Worm (Caenorhabditis elegans) whole organism, L2 larva: ENCODE measurements around the gene Y1A5A.1.

ENCODE experiments used
- C34F6.9 ChIP-seq: fragments of 150-350 bp; optimal IDR thresholded peaks from 2 replicates; lab custom pipeline; 2014; ENCODE audit warnings: missing biosample characterization, missing genetic modification characterization
- F13H6.1 ChIP-seq: sonication (generic microtip); optimal IDR thresholded peaks from 2 replicates; lab custom pipeline; 2016; ENCODE audit warnings: missing genetic modification characterization, missing compliant biosample characterization
- R02D3.7 ChIP-seq: fragments of 150-350 bp; optimal IDR thresholded peaks from 2 replicates; lab custom pipeline; 2014; ENCODE audit warnings: missing biosample characterization, missing genetic modification characterization
- Y55F3AM.14 ChIP-seq: fragments of 200-800 bp; sonication (Bioruptor generic); optimal IDR thresholded peaks from 2 replicates; lab custom pipeline; 2018; ENCODE audit warnings: mild to moderate bottlenecking, missing genetic modification characterization, missing compliant biosample characterization
- ZK546.5 ChIP-seq: sonication (generic microtip); optimal IDR thresholded peaks from 2 replicates; lab custom pipeline; 2017; ENCODE audit warnings: missing biosample characterization, missing genetic modification characterization
- alr-1 ChIP-seq: fragments of 150-350 bp; optimal IDR thresholded peaks from 2 replicates; lab custom pipeline; 2014; ENCODE audit warnings: missing biosample characterization, missing genetic modification characterization
- aly-2 ChIP-seq: fragments of 150-350 bp; optimal IDR thresholded peaks from 2 replicates; lab custom pipeline; 2014; ENCODE audit warnings: missing biosample characterization, missing genetic modification characterization
- ama-1 ChIP-seq: fragments of 150-350 bp; optimal IDR thresholded peaks from 2 replicates; lab custom pipeline; 2018; ENCODE audit warnings: inconsistent platforms
- blmp-1 ChIP-seq: sonication (generic microtip); optimal IDR thresholded peaks from 2 replicates; lab custom pipeline; 2017; ENCODE audit warnings: missing genetic modification characterization, mild to moderate bottlenecking, missing compliant biosample characterization, antibody characterized with exemption, moderate library complexity; ENCODE audit not compliant: insufficient read depth
- ceh-16 ChIP-seq: fragments of 150-350 bp; optimal IDR thresholded peaks from 2 replicates; lab custom pipeline; 2014; ENCODE audit warnings: missing biosample characterization, missing genetic modification characterization
- ceh-82 ChIP-seq: fragments of 150-350 bp; optimal IDR thresholded peaks from 2 replicates; lab custom pipeline; 2014; ENCODE audit warnings: missing biosample characterization, missing genetic modification characterization
- crh-2 ChIP-seq: sonication (generic microtip); optimal IDR thresholded peaks from 2 replicates; lab custom pipeline; 2017; ENCODE audit warnings: missing biosample characterization, missing genetic modification characterization
- dmd-4 ChIP-seq: sonication (generic microtip); optimal IDR thresholded peaks from 2 replicates; lab custom pipeline; 2017; ENCODE audit warnings: missing biosample characterization, missing genetic modification characterization
- egl-27 ChIP-seq: sonication (generic microtip); optimal IDR thresholded peaks from 3 replicates; lab custom pipeline; 2017; ENCODE audit warnings: missing biosample characterization, missing genetic modification reagents, missing genetic modification characterization
- elt-1 ChIP-seq: fragments of 150-350 bp; optimal IDR thresholded peaks from 2 replicates; lab custom pipeline; 2014; ENCODE audit warnings: missing biosample characterization, missing genetic modification characterization
- elt-3 ChIP-seq: sonication (generic microtip); optimal IDR thresholded peaks from 2 replicates; lab custom pipeline; 2017; ENCODE audit warnings: missing biosample characterization, missing genetic modification characterization
- fos-1 ChIP-seq: fragments of 150-350 bp; optimal IDR thresholded peaks from 2 replicates; lab custom pipeline; 2014; ENCODE audit warnings: missing biosample characterization, missing genetic modification characterization
- gmeb-1 ChIP-seq: fragments of 150-350 bp; optimal IDR thresholded peaks from 2 replicates; lab custom pipeline; 2014; ENCODE audit warnings: missing biosample characterization, missing genetic modification characterization
- lin-11 ChIP-seq: fragments of 150-350 bp; sonication (generic microtip); optimal IDR thresholded peaks from 2 replicates; lab custom pipeline; 2014; ENCODE audit warnings: missing biosample characterization, missing genetic modification characterization, inconsistent platforms, mixed read lengths
- lin-13 ChIP-seq: fragments of 150-350 bp; optimal IDR thresholded peaks from 2 replicates; lab custom pipeline; 2014; ENCODE audit warnings: missing biosample characterization, missing genetic modification reagents, missing genetic modification characterization
- lin-39 ChIP-seq: fragments of 150-350 bp; optimal IDR thresholded peaks from 2 replicates; lab custom pipeline; 2014; ENCODE audit warnings: missing biosample characterization, missing genetic modification reagents, missing genetic modification characterization
- lsy-2 ChIP-seq, 2 experiments: fragments of 150-350 bp in 1 of 2; sonication (generic microtip) in 1 of 2; optimal IDR thresholded peaks; 2 replicates each; lab custom pipeline; 2014 to 2017; ENCODE audit warnings: missing biosample characterization in 2 of 2, missing genetic modification characterization in 2 of 2
- mab-5 ChIP-seq: fragments of 150-350 bp; optimal IDR thresholded peaks from 2 replicates; lab custom pipeline; 2014; ENCODE audit warnings: missing biosample characterization, missing genetic modification characterization
- mbf-1 ChIP-seq: sonication (generic microtip); optimal IDR thresholded peaks from 2 replicates; lab custom pipeline; 2017; ENCODE audit warnings: missing biosample characterization, missing genetic modification characterization
- mdl-1 ChIP-seq, 2 experiments: fragments of 150-350 bp in 1 of 2; sonication (generic microtip) in 1 of 2; optimal IDR thresholded peaks; 2 replicates each; lab custom pipeline; 2017; ENCODE audit warnings: missing biosample characterization in 2 of 2, missing genetic modification characterization in 2 of 2
- nhr-10 ChIP-seq: sonication (generic microtip); optimal IDR thresholded peaks from 2 replicates; lab custom pipeline; 2017; ENCODE audit warnings: missing biosample characterization, missing genetic modification characterization
- nhr-11 ChIP-seq: fragments of 150-350 bp; optimal IDR thresholded peaks from 2 replicates; lab custom pipeline; 2014; ENCODE audit warnings: missing biosample characterization, missing genetic modification characterization
- nhr-12 ChIP-seq: fragments of 150-350 bp; optimal IDR thresholded peaks from 2 replicates; lab custom pipeline; 2014; ENCODE audit warnings: missing biosample characterization, missing genetic modification characterization
- nhr-129 ChIP-seq: fragments of 150-350 bp; optimal IDR thresholded peaks from 2 replicates; lab custom pipeline; 2014; ENCODE audit warnings: missing biosample characterization, missing genetic modification characterization
- nhr-21 ChIP-seq: fragments of 150-350 bp; optimal IDR thresholded peaks from 2 replicates; lab custom pipeline; 2014; ENCODE audit warnings: missing biosample characterization, missing genetic modification characterization
- nhr-23 ChIP-seq: fragments of 150-350 bp; optimal IDR thresholded peaks from 2 replicates; lab custom pipeline; 2014; ENCODE audit warnings: missing biosample characterization, missing genetic modification reagents, missing genetic modification characterization
- nhr-237 ChIP-seq: fragments of 150-350 bp; optimal IDR thresholded peaks from 2 replicates; lab custom pipeline; 2014; ENCODE audit warnings: missing biosample characterization, missing genetic modification characterization
- nhr-25 ChIP-seq: fragments of 150-350 bp; sonication (generic microtip); optimal IDR thresholded peaks from 3 replicates; lab custom pipeline; 2014; ENCODE audit warnings: missing biosample characterization, missing genetic modification characterization
- nhr-6 ChIP-seq: fragments of 150-350 bp; optimal IDR thresholded peaks from 2 replicates; lab custom pipeline; 2014; ENCODE audit warnings: missing biosample characterization, missing genetic modification characterization
- nhr-77 ChIP-seq: fragments of 150-350 bp; optimal IDR thresholded peaks from 2 replicates; lab custom pipeline; 2014; ENCODE audit warnings: missing biosample characterization, missing genetic modification characterization
- peb-1 ChIP-seq: fragments of 150-350 bp; optimal IDR thresholded peaks from 2 replicates; lab custom pipeline; 2014; ENCODE audit warnings: missing biosample characterization, missing genetic modification characterization
- sem-4 ChIP-seq: fragments of 150-350 bp; optimal IDR thresholded peaks from 2 replicates; lab custom pipeline; 2014; ENCODE audit warnings: missing biosample characterization, missing genetic modification reagents, missing genetic modification characterization
- skn-1 ChIP-seq: sonication (generic microtip); optimal IDR thresholded peaks from 2 replicates; lab custom pipeline; 2017; ENCODE audit warnings: missing biosample characterization, missing genetic modification characterization
- sma-3 ChIP-seq: sonication (generic microtip); optimal IDR thresholded peaks from 2 replicates; lab custom pipeline; 2016; ENCODE audit warnings: missing genetic modification reagents, missing genetic modification characterization, missing compliant biosample characterization
- sma-9 ChIP-seq, 2 experiments: fragments of 150-350 bp in 1 of 2; sonication (generic microtip) in 1 of 2; optimal IDR thresholded peaks; 2 replicates each; lab custom pipeline; 2014 to 2016; ENCODE audit warnings: missing genetic modification characterization in 2 of 2, mild to moderate bottlenecking in 1 of 2, missing biosample characterization in 1 of 2, missing compliant biosample characterization in 1 of 2, missing genetic modification reagents in 1 of 2, moderate library complexity in 1 of 2
- snpc-4 ChIP-seq: fragments of 150-350 bp; optimal IDR thresholded peaks from 2 replicates; lab custom pipeline; 2014; ENCODE audit warnings: missing biosample characterization, missing genetic modification characterization
- unc-39 ChIP-seq: fragments of 150-350 bp; optimal IDR thresholded peaks from 2 replicates; lab custom pipeline; 2014; ENCODE audit warnings: missing biosample characterization, missing genetic modification characterization
- unc-55 ChIP-seq: fragments of 150-350 bp; sonication (generic microtip); optimal IDR thresholded peaks from 3 replicates; lab custom pipeline; 2014; ENCODE audit warnings: missing biosample characterization, missing genetic modification reagents, missing genetic modification characterization
- unc-62 ChIP-seq: fragments of 150-350 bp; optimal IDR thresholded peaks from 2 replicates; lab custom pipeline; 2014; ENCODE audit warnings: missing biosample characterization, missing genetic modification reagents, missing genetic modification characterization
- zag-1 ChIP-seq: fragments of 150-350 bp; optimal IDR thresholded peaks from 2 replicates; lab custom pipeline; 2014; ENCODE audit warnings: missing biosample characterization, missing genetic modification characterization
- ztf-1 ChIP-seq: fragments of 200-800 bp; sonication (Bioruptor generic); conservative IDR thresholded peaks from 2 replicates; pipeline ENCODE4 v1.3.6; 2022; ENCODE audit warnings: missing genetic modification characterization, missing compliant biosample characterization
- ztf-11 ChIP-seq: sonication (generic microtip); optimal IDR thresholded peaks from 2 replicates; lab custom pipeline; 2017; ENCODE audit warnings: missing biosample characterization, missing genetic modification characterization
- ztf-4 ChIP-seq: fragments of 150-350 bp; optimal IDR thresholded peaks from 2 replicates; lab custom pipeline; 2014; ENCODE audit warnings: missing biosample characterization, missing genetic modification characterization

Gene Y1A5A.1

ce11 chrIII:3954828-3955227, 31.6 kb downstream of the Y1A5A.1 start:
- peak; percentile 20 for TF ChIP-seq ztf-4 (tag; lab: Kevin White, UChicago)
- TF ChIP-seq C34F6.9 = no peak
- TF ChIP-seq unc-55 = peak; percentile 71
- TF ChIP-seq, all 48 proteins: peak for 2

DNA sequence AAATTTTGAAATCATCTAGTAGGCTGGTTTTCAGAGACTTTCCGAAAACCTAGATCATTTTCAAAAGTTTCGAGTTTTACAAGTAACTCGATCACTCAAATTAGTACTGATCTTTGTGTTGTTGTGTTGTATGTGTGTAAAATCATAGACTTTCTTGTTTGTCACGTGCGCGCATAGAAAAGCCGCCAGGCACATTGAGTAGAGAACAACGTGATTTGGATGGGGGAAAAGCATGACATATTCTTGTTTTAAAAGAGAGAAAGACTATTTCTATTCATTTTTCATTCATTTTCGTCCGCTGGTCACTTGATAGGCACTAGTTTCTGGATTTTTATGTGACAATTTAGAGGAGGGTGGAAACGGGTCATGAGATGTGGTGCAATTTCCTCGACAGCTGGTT, 32.2 kb downstream of the Y1A5A.1 start:
- peak; percentile 66 to 69 for TF ChIP-seq mdl-1 (tag; optimal IDR thresholded peaks at IDR 0.05; lab: Kevin White, UChicago)
- no peak for TF ChIP-seq aly-2 (tag; lab: Kevin White, UChicago)
- no peak for TF ChIP-seq nhr-10 (tag; lab: Kevin White, UChicago)
- peak; percentile 60 for TF ChIP-seq sem-4 (tag; lab: Kevin White, UChicago)
- no peak for TF ChIP-seq elt-1 (tag; lab: Kevin White, UChicago)
- peak in 1 of 2 experiments; percentile 76 for TF ChIP-seq lsy-2 (tag; optimal IDR thresholded peaks at IDR 0.05; lab: Kevin White, UChicago)
- no peak for TF ChIP-seq skn-1 (tag; lab: Kevin White, UChicago)
- no peak for TF ChIP-seq fos-1
- TF ChIP-seq lin-39 (tag; lab: Kevin White, UChicago) = no peak
- peak; percentile 27 for TF ChIP-seq unc-55
- no peak for TF ChIP-seq nhr-237 (tag; lab: Kevin White, UChicago)
- TF ChIP-seq nhr-129 (tag; lab: Kevin White, UChicago) = peak; percentile 81
- no peak for TF ChIP-seq F13H6.1 (tag; lab: Kevin White, UChicago)
- TF ChIP-seq ztf-11 (tag; lab: Kevin White, UChicago) = no peak
- no peak for TF ChIP-seq elt-3 (tag; lab: Kevin White, UChicago)
- TF ChIP-seq sma-9 (GFP tag; optimal IDR thresholded peaks at IDR 0.05; lab: Kevin White, UChicago) = peak; percentile 78
- no peak for TF ChIP-seq sma-9 (tag; optimal IDR thresholded peaks at IDR 0.05; lab: Kevin White, UChicago)
- TF ChIP-seq snpc-4 (tag; lab: Kevin White, UChicago) = no peak
- no peak for TF ChIP-seq nhr-11 (tag; lab: Kevin White, UChicago)
- TF ChIP-seq mab-5 (tag; lab: Kevin White, UChicago) = peak; percentile 7
- no peak for TF ChIP-seq crh-2
- TF ChIP-seq R02D3.7 = no peak
- no peak for TF ChIP-seq peb-1 (tag; lab: Kevin White, UChicago)
- no peak for TF ChIP-seq ztf-4 (tag; lab: Kevin White, UChicago)
- TF ChIP-seq ztf-1 (GFP tag; lab: Robert Waterston, UW) = no peak
- TF ChIP-seq nhr-12 = no peak
- no peak for TF ChIP-seq dmd-4
- TF ChIP-seq gmeb-1 (tag; lab: Kevin White, UChicago) = no peak
- TF ChIP-seq egl-27 (tag; lab: Kevin White, UChicago) = no peak
- TF ChIP-seq ceh-16 (tag; lab: Kevin White, UChicago) = no peak
- no peak for TF ChIP-seq nhr-6 (tag; lab: Kevin White, UChicago)
- TF ChIP-seq mbf-1 (tag; lab: Kevin White, UChicago) = no peak
- peak; percentile 46 for TF ChIP-seq nhr-25 (tag; lab: Kevin White, UChicago)
- no peak for TF ChIP-seq zag-1 (tag; lab: Kevin White, UChicago)
- no peak for TF ChIP-seq sma-3 (GFP tag; lab: Kevin White, UChicago)
- TF ChIP-seq nhr-23 (tag; lab: Kevin White, UChicago) = no peak
- no peak for TF ChIP-seq alr-1 (tag; lab: Kevin White, UChicago)
- TF ChIP-seq C34F6.9 = peak; percentile 61
- no peak for TF ChIP-seq ama-1 (lab: Kevin White, UChicago)
- TF ChIP-seq lin-13 (GFP tag; lab: Kevin White, UChicago) = no peak
- TF ChIP-seq blmp-1 = peak; percentile 3
- no peak for TF ChIP-seq unc-62 (GFP tag; lab: Kevin White, UChicago)
- no peak for TF ChIP-seq Y55F3AM.14 (GFP tag; lab: Kevin White, UChicago)
- TF ChIP-seq ceh-82 (tag; lab: Kevin White, UChicago) = no peak
- TF ChIP-seq unc-39 (tag; lab: Kevin White, UChicago) = no peak
- TF ChIP-seq nhr-77 (tag; lab: Kevin White, UChicago) = no peak
- TF ChIP-seq ZK546.5 (tag; lab: Kevin White, UChicago) = no peak
- peak; percentile 33 for TF ChIP-seq nhr-21 (tag; lab: Kevin White, UChicago)
- TF ChIP-seq lin-11 = no peak
